Worm (Caenorhabditis elegans): ENCODE data around the gene C25F9.5.

DNA sequence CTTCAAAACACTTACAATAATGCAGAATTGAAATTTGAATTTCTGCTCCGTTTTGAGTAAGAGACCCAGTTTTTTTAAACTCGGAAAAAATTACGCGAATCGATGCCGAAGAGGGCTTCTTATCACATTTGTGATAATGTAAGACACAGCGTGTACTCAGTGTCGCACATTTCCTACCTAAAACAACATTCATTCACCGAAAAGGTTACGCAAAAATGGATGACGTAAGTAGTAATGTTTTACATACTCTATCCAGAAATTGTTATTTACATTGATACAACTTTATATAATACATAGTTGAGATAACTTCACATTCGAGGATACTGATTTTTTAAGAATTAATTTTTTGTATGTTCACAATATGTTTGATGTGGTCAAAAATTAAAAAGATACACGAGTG is 5.8 kb upstream of the C25F9.5 start, which contains the start of the genes C25F9.4 and C25F9.9:
- no peak for TF ChIP-seq pha-4 (tag; optimal IDR thresholded peaks at IDR 0.05)
- no peak for TF ChIP-seq snpc-4 (tag; optimal IDR thresholded peaks at IDR 0.05)
- no peak for TF ChIP-seq egl-27 (tag; optimal IDR thresholded peaks at IDR 0.05)
- TF ChIP-seq nhr-11 (tag; optimal IDR thresholded peaks at IDR 0.05): no peak
- TF ChIP-seq skn-1 (tag; optimal IDR thresholded peaks at IDR 0.05): no peak
